Fruit fly (Drosophila melanogaster): ENCODE data around the gene Gr61a.

Gr61a gene

DNA sequence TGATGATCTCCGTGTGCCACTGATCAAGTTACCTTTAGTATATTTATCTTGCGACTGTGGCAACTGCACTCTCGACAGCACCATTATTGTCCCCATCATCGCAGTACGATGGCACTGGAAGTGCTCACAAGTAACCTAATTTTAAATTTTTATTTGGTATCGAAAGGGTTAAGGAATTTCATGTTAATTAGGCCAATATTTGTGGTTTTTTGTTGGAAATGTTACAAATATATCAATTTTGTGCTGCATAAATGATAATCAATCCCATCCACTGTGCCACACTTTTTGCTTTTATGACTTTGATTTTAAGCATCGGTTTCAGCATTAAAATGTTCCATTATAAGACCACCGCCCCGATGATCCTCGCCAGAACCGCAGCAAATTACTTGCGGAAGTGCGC lies 18.6 kb upstream of the Gr61a start (continued):
- TF ChIP-seq svp (GFP tag) (peak; percentile 74), CG10631 (GFP tag; optimal IDR thresholded peaks at IDR 0.05) (peak; percentile 67), CG8632 (GFP tag; optimal IDR thresholded peaks at IDR 0.05) (peak; percentile 70), topi (GFP tag; optimal IDR thresholded peaks at IDR 0.05) (peak; percentile 79), Hr39 (GFP tag; optimal IDR thresholded peaks at IDR 0.05) (peak; percentile 85), vri (GFP tag; optimal IDR thresholded peaks at IDR 0.05) (peak; percentile 36), Lpt (GFP tag; optimal IDR thresholded peaks at IDR 0.05) (peak; percentile 21), OdsH (GFP tag; optimal IDR thresholded peaks at IDR 0.05) (peak; percentile 79), Eip75B (GFP tag; optimal IDR thresholded peaks at IDR 0.05) (peak; percentile 83), spab (GFP tag; optimal IDR thresholded peaks at IDR 0.05) (peak; percentile 69), fkh (GFP tag; optimal IDR thresholded peaks at IDR 0.05) (no peak), Sox102F (GFP tag; optimal IDR thresholded peaks at IDR 0.05) (peak; percentile 86), CG11902 (GFP tag; optimal IDR thresholded peaks at IDR 0.05) (peak; percentile 51), CG3919 (GFP tag; optimal IDR thresholded peaks at IDR 0.05) (peak; percentile 77), CG6792 (GFP tag; optimal IDR thresholded peaks at IDR 0.05) (peak; percentile 67), Hr38 (GFP tag; optimal IDR thresholded peaks at IDR 0.05) (no peak)

DNA sequence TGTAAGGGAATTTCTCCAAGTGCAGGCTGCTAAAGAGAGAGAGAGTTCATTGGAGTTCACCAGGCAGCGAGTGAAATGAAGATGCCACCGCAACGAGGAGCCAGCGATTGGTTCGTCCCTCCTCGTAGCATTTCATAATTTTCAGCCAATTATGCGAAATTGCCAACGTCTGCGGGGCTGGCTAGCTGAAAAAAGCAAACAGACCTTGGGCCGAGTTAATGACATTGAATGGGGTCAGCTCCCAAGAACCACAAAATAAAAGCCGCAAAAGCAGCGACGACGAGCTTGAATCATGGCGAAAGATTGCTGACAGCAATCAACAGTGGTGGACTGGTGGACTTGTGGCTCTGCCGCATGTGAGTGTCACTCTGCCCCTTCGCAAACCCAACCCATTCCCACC lies 17.7 kb upstream of the Gr61a start:
- TF ChIP-seq svp (GFP tag) (peak; percentile 35), Hr39 (GFP tag; optimal IDR thresholded peaks at IDR 0.05) (no peak), CG11902 (GFP tag; optimal IDR thresholded peaks at IDR 0.05) (no peak), Sox14 (GFP tag; optimal IDR thresholded peaks at IDR 0.05) (no peak), OdsH (GFP tag; optimal IDR thresholded peaks at IDR 0.05) (no peak), CG8319 (GFP tag; optimal IDR thresholded peaks at IDR 0.05) (no peak), CG34406 (GFP tag; optimal IDR thresholded peaks at IDR 0.05) (no peak), CG6792 (GFP tag; optimal IDR thresholded peaks at IDR 0.05) (no peak), CG11762 (GFP tag; optimal IDR thresholded peaks at IDR 0.05; ENCODE audit: insufficient read depth) (no peak), achi (GFP tag; optimal IDR thresholded peaks at IDR 0.05) (no peak), CG7368 (GFP tag; optimal IDR thresholded peaks at IDR 0.05) (no peak), Gug (GFP tag; IDR thresholded peaks at IDR 0.05) (no peak), Hr4 (GFP tag; optimal IDR thresholded peaks at IDR 0.05) (no peak), Ets21C (GFP tag; optimal IDR thresholded peaks at IDR 0.05) (no peak), lz (GFP tag; optimal IDR thresholded peaks at IDR 0.05) (no peak), salr (GFP tag; optimal IDR thresholded peaks at IDR 0.05) (no peak), CG6276 (GFP tag; optimal IDR thresholded peaks at IDR 0.05) (no peak), Met (GFP tag; optimal IDR thresholded peaks at IDR 0.05) (no peak), esn (GFP tag; optimal IDR thresholded peaks at IDR 0.05) (no peak), topi (GFP tag; optimal IDR thresholded peaks at IDR 0.05) (no peak), Eip78C (GFP tag) (peak; percentile 14), Sox15 (GFP tag; optimal IDR thresholded peaks at IDR 0.05) (no peak), Ets96B (tag; optimal IDR thresholded peaks at IDR 0.05) (no peak), CG3919 (GFP tag; optimal IDR thresholded peaks at IDR 0.05) (peak; percentile 15), ss (GFP tag; optimal IDR thresholded peaks at IDR 0.05) (no peak), CG11294 (GFP tag; IDR thresholded peaks at IDR 0.05) (no peak), Eip75B (GFP tag; optimal IDR thresholded peaks at IDR 0.05) (no peak), CG6163 (GFP tag; IDR thresholded peaks at IDR 0.05) (0 out of 3 replicates have a peak, but pooled peaks have one; percentile 3), CG8632 (GFP tag; optimal IDR thresholded peaks at IDR 0.05) (no peak), cyc (GFP tag; optimal IDR thresholded peaks at IDR 0.05) (no peak), CG31627 (GFP tag; optimal IDR thresholded peaks at IDR 0.05) (no peak), Sox102F (GFP tag; optimal IDR thresholded peaks at IDR 0.05) (no peak), fd85E (GFP tag; optimal IDR thresholded peaks at IDR 0.05) (no peak), spab (GFP tag; optimal IDR thresholded peaks at IDR 0.05) (no peak)

DNA sequence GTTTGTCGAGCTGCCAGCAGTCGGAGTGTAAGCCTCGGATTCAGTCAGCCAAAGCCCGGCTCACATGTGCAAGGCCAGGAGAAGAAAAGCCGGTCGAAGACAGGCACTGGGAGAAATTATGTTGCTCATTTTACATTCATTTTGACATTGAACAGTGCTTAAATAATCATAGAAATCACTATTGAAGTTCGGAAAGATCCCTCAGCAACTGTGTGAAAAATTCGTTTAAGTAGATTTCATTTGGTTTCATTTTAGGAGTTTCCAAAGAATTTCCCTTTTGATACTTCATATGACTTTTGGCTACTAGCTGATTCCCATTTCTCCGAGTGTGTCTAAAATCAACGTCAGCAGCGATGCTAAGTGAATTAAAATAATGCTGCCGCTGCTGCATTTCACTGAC lies 16.8 kb upstream of the Gr61a start:
- peak; percentile 26 for TF ChIP-seq CG6854 (GFP tag; optimal IDR thresholded peaks at IDR 0.05)
- TF ChIP-seq Hr4 (GFP tag; optimal IDR thresholded peaks at IDR 0.05) = peak; percentile 93
- TF ChIP-seq CG1621 (tag; optimal IDR thresholded peaks at IDR 0.05) = no peak
- peak; percentile 81 for TF ChIP-seq Met (GFP tag; optimal IDR thresholded peaks at IDR 0.05)
- peak in 1 of 2 experiments; percentile 53 for TF ChIP-seq ss (GFP tag; optimal IDR thresholded peaks at IDR 0.05)
- peak; percentile 65 for TF ChIP-seq dsx (GFP tag; optimal IDR thresholded peaks at IDR 0.05; ENCODE audit: poor library complexity, severe bottlenecking)
- TF ChIP-seq CG4318 (GFP tag; optimal IDR thresholded peaks at IDR 0.05) = peak; percentile 77
- TF ChIP-seq CG32006 (GFP tag; optimal IDR thresholded peaks at IDR 0.05) = peak; percentile 91
- TF ChIP-seq CG11902 (GFP tag; optimal IDR thresholded peaks at IDR 0.05) = peak; percentile 10
- TF ChIP-seq CG7368 (GFP tag; optimal IDR thresholded peaks at IDR 0.05) = peak; percentile 16
- peak; percentile 65 for TF ChIP-seq CG10631 (GFP tag; optimal IDR thresholded peaks at IDR 0.05)
- TF ChIP-seq CG6163 (GFP tag; IDR thresholded peaks at IDR 0.05) = peak; percentile 81
- TF ChIP-seq eg (GFP tag; IDR thresholded peaks at IDR 0.05) = peak; percentile 76
- TF ChIP-seq spab (GFP tag; optimal IDR thresholded peaks at IDR 0.05) = peak; percentile 13
- peak; percentile 41 for TF ChIP-seq lz (GFP tag; optimal IDR thresholded peaks at IDR 0.05)
- TF ChIP-seq CG9139 (GFP tag; optimal IDR thresholded peaks at IDR 0.05) = no peak
- peak; percentile 30 for TF ChIP-seq Ets21C (GFP tag; optimal IDR thresholded peaks at IDR 0.05)
- TF ChIP-seq CG8119 (GFP tag; IDR thresholded peaks at IDR 0.05) = peak; percentile 89
- TF ChIP-seq achi (GFP tag; optimal IDR thresholded peaks at IDR 0.05) = peak; percentile 59
- TF ChIP-seq fkh (GFP tag; optimal IDR thresholded peaks at IDR 0.05) = no peak
- TF ChIP-seq salr (GFP tag; optimal IDR thresholded peaks at IDR 0.05) = peak; percentile 31 to 79

All from whole organism, prepupa.